Worm (Caenorhabditis elegans) whole organism, L2 larva: ENCODE data around the gene sss-1.

Source experiments
- C34F6.9 ChIP-seq: fragments of 150-350 bp; optimal IDR thresholded peaks from 2 replicates; lab custom pipeline; 2014; ENCODE audit warnings: missing biosample characterization, missing genetic modification characterization
- F13H6.1 ChIP-seq: sonication (generic microtip); optimal IDR thresholded peaks from 2 replicates; lab custom pipeline; 2016; ENCODE audit warnings: missing genetic modification characterization, missing compliant biosample characterization
- Y55F3AM.14 ChIP-seq: fragments of 200-800 bp; sonication (Bioruptor generic); optimal IDR thresholded peaks from 2 replicates; lab custom pipeline; 2018; ENCODE audit warnings: mild to moderate bottlenecking, missing genetic modification characterization, missing compliant biosample characterization
- ZK546.5 ChIP-seq: sonication (generic microtip); optimal IDR thresholded peaks from 2 replicates; lab custom pipeline; 2017; ENCODE audit warnings: missing biosample characterization, missing genetic modification characterization
- aly-2 ChIP-seq: fragments of 150-350 bp; optimal IDR thresholded peaks from 2 replicates; lab custom pipeline; 2014; ENCODE audit warnings: missing biosample characterization, missing genetic modification characterization
- ama-1 ChIP-seq: fragments of 150-350 bp; optimal IDR thresholded peaks from 2 replicates; lab custom pipeline; 2018; ENCODE audit warnings: inconsistent platforms
- blmp-1 ChIP-seq: sonication (generic microtip); optimal IDR thresholded peaks from 2 replicates; lab custom pipeline; 2017; ENCODE audit warnings: missing genetic modification characterization, mild to moderate bottlenecking, missing compliant biosample characterization, antibody characterized with exemption, moderate library complexity; ENCODE audit not compliant: insufficient read depth
- crh-2 ChIP-seq: sonication (generic microtip); optimal IDR thresholded peaks from 2 replicates; lab custom pipeline; 2017; ENCODE audit warnings: missing biosample characterization, missing genetic modification characterization
- egl-27 ChIP-seq: sonication (generic microtip); optimal IDR thresholded peaks from 3 replicates; lab custom pipeline; 2017; ENCODE audit warnings: missing biosample characterization, missing genetic modification reagents, missing genetic modification characterization
- elt-1 ChIP-seq: fragments of 150-350 bp; optimal IDR thresholded peaks from 2 replicates; lab custom pipeline; 2014; ENCODE audit warnings: missing biosample characterization, missing genetic modification characterization
- elt-3 ChIP-seq: sonication (generic microtip); optimal IDR thresholded peaks from 2 replicates; lab custom pipeline; 2017; ENCODE audit warnings: missing biosample characterization, missing genetic modification characterization
- fos-1 ChIP-seq: fragments of 150-350 bp; optimal IDR thresholded peaks from 2 replicates; lab custom pipeline; 2014; ENCODE audit warnings: missing biosample characterization, missing genetic modification characterization
- gmeb-1 ChIP-seq: fragments of 150-350 bp; optimal IDR thresholded peaks from 2 replicates; lab custom pipeline; 2014; ENCODE audit warnings: missing biosample characterization, missing genetic modification characterization
- lin-11 ChIP-seq: fragments of 150-350 bp; sonication (generic microtip); optimal IDR thresholded peaks from 2 replicates; lab custom pipeline; 2014; ENCODE audit warnings: missing biosample characterization, missing genetic modification characterization, inconsistent platforms, mixed read lengths
- lin-13 ChIP-seq: fragments of 150-350 bp; optimal IDR thresholded peaks from 2 replicates; lab custom pipeline; 2014; ENCODE audit warnings: missing biosample characterization, missing genetic modification reagents, missing genetic modification characterization
- lin-39 ChIP-seq: fragments of 150-350 bp; optimal IDR thresholded peaks from 2 replicates; lab custom pipeline; 2014; ENCODE audit warnings: missing biosample characterization, missing genetic modification reagents, missing genetic modification characterization
- lsy-2 ChIP-seq, 2 experiments: fragments of 150-350 bp in 1 of 2; sonication (generic microtip) in 1 of 2; optimal IDR thresholded peaks; 2 replicates each; lab custom pipeline; 2014 to 2017; ENCODE audit warnings: missing biosample characterization in 2 of 2, missing genetic modification characterization in 2 of 2
- mab-5 ChIP-seq: fragments of 150-350 bp; optimal IDR thresholded peaks from 2 replicates; lab custom pipeline; 2014; ENCODE audit warnings: missing biosample characterization, missing genetic modification characterization
- mbf-1 ChIP-seq: sonication (generic microtip); optimal IDR thresholded peaks from 2 replicates; lab custom pipeline; 2017; ENCODE audit warnings: missing biosample characterization, missing genetic modification characterization
- mdl-1 ChIP-seq, 2 experiments: fragments of 150-350 bp in 1 of 2; sonication (generic microtip) in 1 of 2; optimal IDR thresholded peaks; 2 replicates each; lab custom pipeline; 2017; ENCODE audit warnings: missing biosample characterization in 2 of 2, missing genetic modification characterization in 2 of 2
- nhr-10 ChIP-seq: sonication (generic microtip); optimal IDR thresholded peaks from 2 replicates; lab custom pipeline; 2017; ENCODE audit warnings: missing biosample characterization, missing genetic modification characterization
- nhr-11 ChIP-seq: fragments of 150-350 bp; optimal IDR thresholded peaks from 2 replicates; lab custom pipeline; 2014; ENCODE audit warnings: missing biosample characterization, missing genetic modification characterization
- nhr-129 ChIP-seq: fragments of 150-350 bp; optimal IDR thresholded peaks from 2 replicates; lab custom pipeline; 2014; ENCODE audit warnings: missing biosample characterization, missing genetic modification characterization
- nhr-21 ChIP-seq: fragments of 150-350 bp; optimal IDR thresholded peaks from 2 replicates; lab custom pipeline; 2014; ENCODE audit warnings: missing biosample characterization, missing genetic modification characterization
- nhr-25 ChIP-seq: fragments of 150-350 bp; sonication (generic microtip); optimal IDR thresholded peaks from 3 replicates; lab custom pipeline; 2014; ENCODE audit warnings: missing biosample characterization, missing genetic modification characterization
- nhr-6 ChIP-seq: fragments of 150-350 bp; optimal IDR thresholded peaks from 2 replicates; lab custom pipeline; 2014; ENCODE audit warnings: missing biosample characterization, missing genetic modification characterization
- nhr-77 ChIP-seq: fragments of 150-350 bp; optimal IDR thresholded peaks from 2 replicates; lab custom pipeline; 2014; ENCODE audit warnings: missing biosample characterization, missing genetic modification characterization
- peb-1 ChIP-seq: fragments of 150-350 bp; optimal IDR thresholded peaks from 2 replicates; lab custom pipeline; 2014; ENCODE audit warnings: missing biosample characterization, missing genetic modification characterization
- skn-1 ChIP-seq: sonication (generic microtip); optimal IDR thresholded peaks from 2 replicates; lab custom pipeline; 2017; ENCODE audit warnings: missing biosample characterization, missing genetic modification characterization
- sma-3 ChIP-seq: sonication (generic microtip); optimal IDR thresholded peaks from 2 replicates; lab custom pipeline; 2016; ENCODE audit warnings: missing genetic modification reagents, missing genetic modification characterization, missing compliant biosample characterization
- sma-9 ChIP-seq, 2 experiments: fragments of 150-350 bp in 1 of 2; sonication (generic microtip) in 1 of 2; optimal IDR thresholded peaks; 2 replicates each; lab custom pipeline; 2014 to 2016; ENCODE audit warnings: missing genetic modification characterization in 2 of 2, mild to moderate bottlenecking in 1 of 2, missing biosample characterization in 1 of 2, missing compliant biosample characterization in 1 of 2, missing genetic modification reagents in 1 of 2, moderate library complexity in 1 of 2
- unc-39 ChIP-seq: fragments of 150-350 bp; optimal IDR thresholded peaks from 2 replicates; lab custom pipeline; 2014; ENCODE audit warnings: missing biosample characterization, missing genetic modification characterization
- unc-55 ChIP-seq: fragments of 150-350 bp; sonication (generic microtip); optimal IDR thresholded peaks from 3 replicates; lab custom pipeline; 2014; ENCODE audit warnings: missing biosample characterization, missing genetic modification reagents, missing genetic modification characterization
- unc-62 ChIP-seq: fragments of 150-350 bp; optimal IDR thresholded peaks from 2 replicates; lab custom pipeline; 2014; ENCODE audit warnings: missing biosample characterization, missing genetic modification reagents, missing genetic modification characterization
- zag-1 ChIP-seq: fragments of 150-350 bp; optimal IDR thresholded peaks from 2 replicates; lab custom pipeline; 2014; ENCODE audit warnings: missing biosample characterization, missing genetic modification characterization
- ztf-1 ChIP-seq: fragments of 200-800 bp; sonication (Bioruptor generic); conservative IDR thresholded peaks from 2 replicates; pipeline ENCODE4 v1.3.6; 2022; ENCODE audit warnings: missing genetic modification characterization, missing compliant biosample characterization
- ztf-11 ChIP-seq: sonication (generic microtip); optimal IDR thresholded peaks from 2 replicates; lab custom pipeline; 2017; ENCODE audit warnings: missing biosample characterization, missing genetic modification characterization
- ztf-4 ChIP-seq: fragments of 150-350 bp; optimal IDR thresholded peaks from 2 replicates; lab custom pipeline; 2014; ENCODE audit warnings: missing biosample characterization, missing genetic modification characterization

sss-1 gene

DNA sequence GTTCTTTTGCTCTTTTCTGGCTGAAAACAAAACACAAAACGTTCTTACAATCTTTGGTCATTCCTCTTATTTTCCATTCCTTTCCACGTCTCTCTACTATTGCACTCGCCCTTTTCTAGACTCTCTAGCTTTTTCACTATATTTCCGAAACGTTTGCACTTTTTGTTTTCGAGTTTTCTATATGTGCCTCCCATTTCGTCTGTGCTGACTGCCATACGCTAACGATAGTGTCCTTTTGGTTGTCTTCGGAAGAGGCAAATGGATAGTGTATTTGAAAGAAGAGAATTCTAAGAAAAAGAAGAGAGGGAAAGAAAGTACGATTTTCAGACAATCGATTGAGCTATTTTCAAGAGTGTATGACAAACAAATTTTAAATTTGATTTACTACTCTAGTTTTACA is 20.8 kb downstream of the sss-1 start:
- no peak for TF ChIP-seq nhr-11 (tag; lab: Kevin White, UChicago)
- no peak for TF ChIP-seq lin-13
- no peak for TF ChIP-seq lin-11
- peak; percentile 35 for TF ChIP-seq C34F6.9
- TF ChIP-seq nhr-21 (tag; lab: Kevin White, UChicago) = no peak
- no peak for TF ChIP-seq sma-3 (GFP tag; lab: Kevin White, UChicago)
- TF ChIP-seq sma-9 (GFP tag; optimal IDR thresholded peaks at IDR 0.05; lab: Kevin White, UChicago) = peak; percentile 70
- no peak for TF ChIP-seq sma-9 (tag; optimal IDR thresholded peaks at IDR 0.05; lab: Kevin White, UChicago)
- TF ChIP-seq nhr-6 = no peak
- TF ChIP-seq unc-55 = peak; percentile 9
- TF ChIP-seq ZK546.5 = no peak
- no peak for TF ChIP-seq nhr-10
- TF ChIP-seq lsy-2 (tag; optimal IDR thresholded peaks at IDR 0.05; lab: Kevin White, UChicago) = peak in 1 of 2 experiments; percentile 34
- TF ChIP-seq nhr-129 (tag; lab: Kevin White, UChicago) = peak; percentile 47
- no peak for TF ChIP-seq lin-39 (tag; lab: Kevin White, UChicago)
- TF ChIP-seq crh-2 = peak; percentile 78
- TF ChIP-seq Y55F3AM.14 (GFP tag; lab: Kevin White, UChicago) = no peak
- TF ChIP-seq aly-2 (tag; lab: Kevin White, UChicago) = no peak
- no peak for TF ChIP-seq ama-1
- TF ChIP-seq fos-1 = peak; percentile 81
- TF ChIP-seq zag-1 (tag; lab: Kevin White, UChicago) = peak; percentile 57
- peak; percentile 36 for TF ChIP-seq F13H6.1 (tag; lab: Kevin White, UChicago)
- no peak for TF ChIP-seq egl-27
- TF ChIP-seq skn-1 (tag; lab: Kevin White, UChicago) = peak; percentile 32

DNA sequence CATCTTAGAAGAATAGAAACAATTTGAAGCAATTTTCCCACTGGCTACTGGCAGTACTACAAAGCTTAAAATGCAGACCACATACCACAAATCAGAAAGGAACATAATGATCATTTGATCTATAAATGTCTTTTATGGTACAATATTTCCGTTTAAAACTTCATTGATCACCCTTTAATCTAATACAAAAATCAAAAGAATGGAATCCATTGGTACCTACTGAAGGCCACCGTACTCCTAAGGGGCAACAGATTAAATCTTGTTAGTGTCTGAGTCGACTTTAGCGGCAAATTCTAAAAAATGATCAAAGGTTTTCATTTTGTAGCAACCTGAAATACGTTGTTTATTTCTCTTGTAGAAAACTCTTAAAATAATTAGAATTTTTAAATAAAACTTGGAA is 21.3 kb downstream of the sss-1 start:
- no peak for TF ChIP-seq C34F6.9
- TF ChIP-seq nhr-25 (tag; lab: Kevin White, UChicago) = peak; percentile 53
- TF ChIP-seq nhr-77 (tag; lab: Kevin White, UChicago) = no peak
- TF ChIP-seq sma-9 (GFP tag; optimal IDR thresholded peaks at IDR 0.05; lab: Kevin White, UChicago) = peak; percentile 9
- no peak for TF ChIP-seq sma-9 (tag; optimal IDR thresholded peaks at IDR 0.05; lab: Kevin White, UChicago)

DNA sequence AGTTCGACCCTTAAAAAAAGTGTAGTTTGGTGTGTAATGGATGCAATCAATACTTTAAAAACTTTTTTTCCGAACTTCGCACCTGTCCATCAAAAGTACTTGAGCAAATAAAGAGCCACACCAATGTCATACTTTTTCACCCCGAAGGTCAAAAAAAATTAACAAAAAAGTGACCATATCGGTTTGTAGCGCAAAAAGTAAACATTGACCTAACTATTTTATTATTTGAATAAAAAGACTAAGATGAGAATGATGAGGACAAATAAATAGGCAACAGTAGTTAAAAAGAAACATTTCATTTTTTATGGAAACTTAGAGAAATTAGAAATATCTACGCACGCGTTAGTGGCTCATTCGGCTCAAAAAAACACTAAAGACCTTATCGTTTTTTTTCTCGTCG is 24.2 kb downstream of the sss-1 start:
- TF ChIP-seq sma-3 (GFP tag; lab: Kevin White, UChicago) (no peak), unc-55 (no peak), C34F6.9 (no peak), fos-1 (no peak), lin-39 (tag; lab: Kevin White, UChicago) (no peak), nhr-6 (no peak), mbf-1 (tag; lab: Kevin White, UChicago) (no peak), elt-1 (no peak), unc-62 (GFP tag; lab: Kevin White, UChicago) (no peak), unc-39 (tag; lab: Kevin White, UChicago) (no peak), F13H6.1 (tag; lab: Kevin White, UChicago) (no peak), aly-2 (tag; lab: Kevin White, UChicago) (no peak), gmeb-1 (tag; lab: Kevin White, UChicago) (no peak), ztf-1 (GFP tag; lab: Robert Waterston, UW) (no peak), ama-1 (no peak), ztf-11 (tag; lab: Kevin White, UChicago) (no peak), mab-5 (no peak), elt-3 (tag; lab: Kevin White, UChicago) (no peak), nhr-25 (tag; lab: Kevin White, UChicago) (no peak)
- TF ChIP-seq, all 48 proteins: peak for 0

DNA sequence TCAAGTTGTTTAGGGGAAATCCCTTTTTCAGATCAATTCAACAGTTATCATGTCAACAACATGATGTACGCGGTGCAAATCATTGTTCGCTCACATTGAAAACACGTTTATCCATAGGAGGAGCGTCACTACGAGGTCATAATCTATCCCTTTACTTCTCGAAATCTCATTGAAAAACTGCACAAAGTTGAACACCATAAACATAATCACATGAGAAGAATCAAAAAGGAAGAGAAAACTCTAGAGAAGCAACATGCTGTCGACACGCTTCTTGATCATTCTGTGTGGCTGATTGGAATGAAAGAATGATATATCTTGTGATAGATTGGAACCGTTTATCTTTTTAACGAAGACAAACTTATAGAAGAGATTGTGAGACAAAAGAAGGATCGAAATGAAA is 25.6 kb downstream of the sss-1 start:
- TF ChIP-seq nhr-129 (tag; lab: Kevin White, UChicago) = peak; percentile 63
- TF ChIP-seq nhr-21 (tag; lab: Kevin White, UChicago) = peak; percentile 99
- peak in 1 of 2 experiments; percentile 77 for TF ChIP-seq mdl-1 (tag; optimal IDR thresholded peaks at IDR 0.05; lab: Kevin White, UChicago)
- peak; percentile 91 for TF ChIP-seq blmp-1 (tag; lab: Kevin White, UChicago)
- TF ChIP-seq egl-27 = peak; percentile 48
- no peak for TF ChIP-seq ama-1
- no peak for TF ChIP-seq lin-13
- TF ChIP-seq skn-1 (tag; lab: Kevin White, UChicago) = no peak
- TF ChIP-seq unc-62 (GFP tag; lab: Kevin White, UChicago) = no peak
- TF ChIP-seq lsy-2 (tag; optimal IDR thresholded peaks at IDR 0.05; lab: Kevin White, UChicago) = peak in 1 of 2 experiments; percentile 68
- TF ChIP-seq crh-2 = peak; percentile 49
- peak; percentile 97 for TF ChIP-seq nhr-25 (tag; lab: Kevin White, UChicago)
- TF ChIP-seq gmeb-1 (tag; lab: Kevin White, UChicago) = peak; percentile 59
- peak; percentile 18 for TF ChIP-seq ztf-4
- TF ChIP-seq sma-9 (GFP tag; optimal IDR thresholded peaks at IDR 0.05; lab: Kevin White, UChicago) = peak; percentile 98
- no peak for TF ChIP-seq sma-9 (tag; optimal IDR thresholded peaks at IDR 0.05; lab: Kevin White, UChicago)
- peak; percentile 52 for TF ChIP-seq nhr-6
- TF ChIP-seq nhr-11 (tag; lab: Kevin White, UChicago) = no peak
- no peak for TF ChIP-seq peb-1
- TF ChIP-seq fos-1 = peak; percentile 42
- TF ChIP-seq sma-3 (GFP tag; lab: Kevin White, UChicago) = peak; percentile 96
- peak; percentile 33 for TF ChIP-seq F13H6.1 (tag; lab: Kevin White, UChicago)
